Fruit fly (Drosophila melanogaster) whole organism: ENCODE data around the gene Gr28b.

Experiments
- pan ChIP-seq: fragments of >200 bp; optimal IDR thresholded peaks from 2 replicates; lab custom pipeline; 2017
- psq ChIP-seq: fragments of >200 bp; optimal IDR thresholded peaks from 2 replicates; lab custom pipeline; 2017
- usp ChIP-seq: fragments of >200 bp; optimal IDR thresholded peaks from 2 replicates; lab custom pipeline; 2017; ENCODE audit warnings: missing biosample characterization, missing genetic modification characterization, mixed read lengths

dm6 chr2L:7438505-7438904 lies 23.5 kb downstream of the Gr28b start:
- TF ChIP-seq psq (lab: Kevin White, UChicago) = no peak
- TF ChIP-seq usp (GFP tag; lab: Kevin White, UChicago) = no peak
- TF ChIP-seq pan = no peak
